Worm (Caenorhabditis elegans) whole organism, L4 larva: Measurements from ENCODE around the gene tbc-3.

Experiments used
- gei-8 ChIP-seq: fragments of 200-800 bp; sonication (Bioruptor generic); optimal IDR thresholded peaks from 2 replicates; lab custom pipeline; 2018; ENCODE audit warnings: mild to moderate bottlenecking, missing genetic modification characterization, missing compliant biosample characterization
- lin-15B ChIP-seq: fragments of 150-350 bp; sonication (generic microtip); optimal IDR thresholded peaks from 3 replicates; lab custom pipeline; 2014; ENCODE audit warnings: missing biosample characterization, missing genetic modification characterization
- unc-62 ChIP-seq, 3 experiments: fragments of 150-350 bp in 1 of 3; sonication (generic microtip); optimal IDR thresholded peaks in 2 of 3; peaks in 1 of 3; 1 replicate in 1 of 3; 2 replicates in 2 of 3; lab custom pipeline; 2014 to 2017; ENCODE audit warnings: missing biosample characterization in 3 of 3, missing genetic modification characterization in 3 of 3, missing genetic modification reagents in 3 of 3, missing genotype in 1 of 3
- vab-7 ChIP-seq: fragments of 200-800 bp; sonication (Bioruptor generic); IDR thresholded peaks from 2 replicates; pipeline ENCODE4 v1.3.6; 2022; ENCODE audit warnings: missing genetic modification reagents, missing genetic modification characterization, missing compliant biosample characterization
- ztf-7 ChIP-seq: fragments of 150-350 bp; optimal IDR thresholded peaks from 2 replicates; lab custom pipeline; 2014; ENCODE audit warnings: missing biosample characterization, missing genetic modification characterization

- TF ChIP-seq lin-15B (tag; lab: Kevin White, UChicago) (no peak), unc-62 (GFP tag; optimal IDR thresholded peaks at IDR 0.05 in 1 of 2; lab: Kevin White, UChicago) (no peak), unc-62 (tag; optimal IDR thresholded peaks at IDR 0.05; lab: Kevin White, UChicago) (no peak), ztf-7 (tag; lab: Kevin White, UChicago) (no peak), vab-7 (GFP tag; lab: Robert Waterston, UW) (no peak), gei-8 (no peak)
Observed at ce11 chrIV:9849624-9850023, 49.2 kb upstream of the tbc-3 start, which contains the start of gene K07F5.8.
